Worm (Caenorhabditis elegans): ENCODE results near the gene Y53F4B.51.

ce11 chrII:14966420-14966819, 47.8 kb downstream of the Y53F4B.51 start:
- TF ChIP-seq ces-1 (GFP tag; optimal IDR thresholded peaks at IDR 0.05) (no peak), nhr-28 (tag; optimal IDR thresholded peaks at IDR 0.05) (no peak), ztf-11 (tag; optimal IDR thresholded peaks at IDR 0.05) (no peak), blmp-1 (tag; optimal IDR thresholded peaks at IDR 0.05) (no peak), pha-4 (tag; optimal IDR thresholded peaks at IDR 0.05) (no peak), tbx-8 (GFP tag; optimal IDR thresholded peaks at IDR 0.05) (no peak), snpc-4 (tag; optimal IDR thresholded peaks at IDR 0.05) (no peak), nhr-2 (tag; optimal IDR thresholded peaks at IDR 0.05) (no peak), lsy-2 (tag; optimal IDR thresholded peaks at IDR 0.05) (no peak), nhr-76 (tag; optimal IDR thresholded peaks at IDR 0.05) (no peak), lin-13 (tag; optimal IDR thresholded peaks at IDR 0.05) (no peak)

All from whole organism, mixed stage, embryonic.